Fruit fly (Drosophila melanogaster): ENCODE measurements around the gene CG17327.

The CG17327 gene

dm6 chr3R:13012351-13012750 is 14.8 kb upstream of the CG17327 start (continued):
- TF ChIP-seq N (GFP tag; optimal IDR thresholded peaks at IDR 0.05): peak; percentile 72
- TF ChIP-seq fru (GFP tag; optimal IDR thresholded peaks at IDR 0.05): peak; percentile 83

dm6 chr3R:13011621-13011963 is 14.1 kb upstream of the CG17327 start, which contains the start of gene CtBP:
CtBP (plus strand) TSS chr3R:13011649.
- TF ChIP-seq rgr (GFP tag; optimal IDR thresholded peaks at IDR 0.05) (no peak), CG32264 (GFP tag; optimal IDR thresholded peaks at IDR 0.05) (no peak), pan (optimal IDR thresholded peaks at IDR 0.05) (no peak), Vsx2 (GFP tag; optimal IDR thresholded peaks at IDR 0.05; ENCODE audit: partially characterized antibody) (no peak), Rel (GFP tag; optimal IDR thresholded peaks at IDR 0.05) (no peak), Rel (tag; optimal IDR thresholded peaks at IDR 0.05) (peak; percentile 8)

- TF ChIP-seq N (GFP tag; optimal IDR thresholded peaks at IDR 0.05): peak; percentile 45
- TF ChIP-seq fru (GFP tag; optimal IDR thresholded peaks at IDR 0.05): peak; percentile 88
- TF ChIP-seq Dif (GFP tag; optimal IDR thresholded peaks at IDR 0.05; ENCODE audit: partially characterized antibody): peak; percentile 4
- TF ChIP-seq CrebA (GFP tag; optimal IDR thresholded peaks at IDR 0.05; ENCODE audit: borderline replicate concordance): no peak
- no peak for TF ChIP-seq CG32264 (GFP tag; optimal IDR thresholded peaks at IDR 0.05)
These were observed 13.5 kb upstream of the CG17327 start, which contains the start of gene CG8031 for dm6 chr3R:13010905-13011620. CG8031 (minus strand) TSS chr3R:13011310.

- no peak for TF ChIP-seq HLH106 (tag; optimal IDR thresholded peaks at IDR 0.05)
- TF ChIP-seq Hr78 (GFP tag; optimal IDR thresholded peaks at IDR 0.05): no peak
- no peak for TF ChIP-seq tai (GFP tag; optimal IDR thresholded peaks at IDR 0.05)
- TF ChIP-seq pan (optimal IDR thresholded peaks at IDR 0.05): no peak
- no peak for TF ChIP-seq OdsH (GFP tag; optimal IDR thresholded peaks at IDR 0.05)
- TF ChIP-seq CrebA (GFP tag; optimal IDR thresholded peaks at IDR 0.05; ENCODE audit: borderline replicate concordance): no peak
- no peak for TF ChIP-seq Mio (GFP tag; optimal IDR thresholded peaks at IDR 0.05)
- no peak for TF ChIP-seq Dfd (GFP tag; optimal IDR thresholded peaks at IDR 0.05)
- no peak for TF ChIP-seq dsf (GFP tag; optimal IDR thresholded peaks at IDR 0.05; ENCODE audit: borderline replicate concordance)
- TF ChIP-seq Jra (GFP tag; optimal IDR thresholded peaks at IDR 0.05): no peak
- TF ChIP-seq CG32264 (GFP tag; optimal IDR thresholded peaks at IDR 0.05): no peak
- no peak for TF ChIP-seq dl (GFP tag; optimal IDR thresholded peaks at IDR 0.05; ENCODE audit: insufficient read depth in 1 of 2, partially characterized antibody in 2 of 2)
- TF ChIP-seq h (GFP tag; optimal IDR thresholded peaks at IDR 0.05): no peak
- no peak for TF ChIP-seq ey (GFP tag; optimal IDR thresholded peaks at IDR 0.05)
- TF ChIP-seq Vsx2 (GFP tag; optimal IDR thresholded peaks at IDR 0.05; ENCODE audit: partially characterized antibody): no peak
- TF ChIP-seq N (GFP tag; optimal IDR thresholded peaks at IDR 0.05): no peak
These were observed 12.1 kb upstream of the CG17327 start, which contains the start of gene CG11656 for dm6 chr3R:13009595-13009994. CG11656 (plus strand) TSS chr3R:13009895.

dm6 chr3R:12998234-12998591 is 687 bp upstream of the CG17327 start:
- TF ChIP-seq Myc (optimal IDR thresholded peaks at IDR 0.05): no peak
- no peak for TF ChIP-seq GATAd (GFP tag; optimal IDR thresholded peaks at IDR 0.05)
- no peak for TF ChIP-seq rgr (GFP tag; optimal IDR thresholded peaks at IDR 0.05)
- no peak for TF ChIP-seq fru (GFP tag; optimal IDR thresholded peaks at IDR 0.05)
- no peak for TF ChIP-seq br (GFP tag; optimal IDR thresholded peaks at IDR 0.05)
- TF ChIP-seq jim (GFP tag; optimal IDR thresholded peaks at IDR 0.05): no peak
- no peak for TF ChIP-seq OdsH (GFP tag; optimal IDR thresholded peaks at IDR 0.05)
- TF ChIP-seq woc (GFP tag; optimal IDR thresholded peaks at IDR 0.05): no peak
- no peak for TF ChIP-seq foxo (GFP tag; optimal IDR thresholded peaks at IDR 0.05)

- TF ChIP-seq woc (GFP tag; optimal IDR thresholded peaks at IDR 0.05) (no peak), lola (GFP tag; optimal IDR thresholded peaks at IDR 0.05) (no peak), Hr78 (GFP tag; optimal IDR thresholded peaks at IDR 0.05) (no peak), rgr (GFP tag; optimal IDR thresholded peaks at IDR 0.05) (no peak), usp (GFP tag; optimal IDR thresholded peaks at IDR 0.05) (no peak), dl (GFP tag; optimal IDR thresholded peaks at IDR 0.05; ENCODE audit: insufficient read depth in 1 of 2, partially characterized antibody in 2 of 2) (no peak), HLH106 (tag; optimal IDR thresholded peaks at IDR 0.05) (no peak), CG32264 (GFP tag; optimal IDR thresholded peaks at IDR 0.05) (no peak), Hnf4 (GFP tag; optimal IDR thresholded peaks at IDR 0.05) (no peak), psq (GFP tag; optimal IDR thresholded peaks at IDR 0.05) (no peak), foxo (GFP tag; optimal IDR thresholded peaks at IDR 0.05) (no peak), pan (optimal IDR thresholded peaks at IDR 0.05) (no peak), jim (GFP tag; optimal IDR thresholded peaks at IDR 0.05) (no peak), Sp1 (GFP tag; optimal IDR thresholded peaks at IDR 0.05) (no peak), tai (GFP tag; optimal IDR thresholded peaks at IDR 0.05) (no peak), N (GFP tag; optimal IDR thresholded peaks at IDR 0.05) (no peak), Rel (GFP tag; optimal IDR thresholded peaks at IDR 0.05) (no peak), Rel (tag; optimal IDR thresholded peaks at IDR 0.05) (no peak), dsf (GFP tag; optimal IDR thresholded peaks at IDR 0.05; ENCODE audit: borderline replicate concordance) (no peak)
These were observed 2.0 kb downstream of the CG17327 start, which contains the start of gene CG7488 for dm6 chr3R:12995522-12995921. CG7488 (plus strand) TSS chr3R:12995620.
